Fruit fly (Drosophila melanogaster): ENCODE results near the gene D19A.
A peak's percentile ranks its signal among the peaks of the same experiment; 100 is the strongest.

Gene D19A

DNA sequence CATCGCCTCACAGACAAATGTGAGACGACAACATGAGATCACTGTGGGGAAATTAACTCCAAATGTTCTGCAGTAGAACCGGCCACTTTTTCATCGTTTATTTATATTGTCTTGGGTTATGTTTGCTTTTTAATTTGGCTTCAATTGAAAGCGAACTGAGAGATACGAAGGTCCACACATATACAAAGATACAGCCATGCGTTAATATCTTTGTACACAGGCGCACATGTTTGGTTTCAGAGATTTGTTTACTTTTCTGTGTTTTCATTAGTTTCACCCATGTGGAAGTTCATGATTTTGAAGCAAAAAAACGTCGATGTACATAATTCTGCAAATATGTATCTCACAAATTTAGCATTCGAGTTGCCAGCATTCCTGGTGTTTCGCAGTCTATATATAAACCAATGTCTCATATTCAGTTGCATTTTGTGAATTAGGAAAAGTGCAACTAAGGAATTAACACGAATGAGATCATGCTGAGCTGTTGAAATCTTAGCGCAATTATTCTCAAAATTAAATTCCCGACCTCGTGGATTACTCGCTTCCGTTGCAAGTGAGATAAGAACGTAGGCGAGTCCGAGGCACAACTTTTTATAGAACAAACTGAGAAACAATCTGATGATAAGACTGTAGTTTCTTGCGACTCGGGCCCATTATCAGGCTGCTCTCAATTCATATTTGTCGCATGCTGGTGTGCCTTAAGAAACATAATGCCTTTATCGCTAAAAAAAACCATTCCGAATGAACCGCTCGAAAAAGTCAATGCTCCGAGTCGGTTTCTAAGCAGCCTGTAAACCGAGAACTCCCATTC lies 27.3 kb upstream of the D19A start (continued):
- no peak for TF ChIP-seq CG4282 (GFP tag; optimal IDR thresholded peaks at IDR 0.05)
- no peak for TF ChIP-seq CG10147 (GFP tag; optimal IDR thresholded peaks at IDR 0.05)
- TF ChIP-seq BtbVII (GFP tag; optimal IDR thresholded peaks at IDR 0.05), result peak; percentile 76
- TF ChIP-seq CG14050 (GFP tag; IDR thresholded peaks at IDR 0.05), result no peak
- TF ChIP-seq PHDP (tag; optimal IDR thresholded peaks at IDR 0.05), result no peak
- TF ChIP-seq MTF-1 (GFP tag; optimal IDR thresholded peaks at IDR 0.05; ENCODE audit: borderline replicate concordance), result peak; percentile 70
- TF ChIP-seq CrebB (tag; optimal IDR thresholded peaks at IDR 0.05), result peak; percentile 67
- no peak for TF ChIP-seq Gug (GFP tag; IDR thresholded peaks at IDR 0.05)
- TF ChIP-seq Fer1 (GFP tag; optimal IDR thresholded peaks at IDR 0.05), result no peak
- no peak for TF ChIP-seq Spps (tag; optimal IDR thresholded peaks at IDR 0.05)
- no peak for TF ChIP-seq CG4424 (GFP tag; optimal IDR thresholded peaks at IDR 0.05)
- peak; percentile 49; the same call in 1 of the 3 replicates for TF ChIP-seq CG34422 (GFP tag; IDR thresholded peaks at IDR 0.05)
- no peak for TF ChIP-seq ems (GFP tag; optimal IDR thresholded peaks at IDR 0.05)
- TF ChIP-seq eve (GFP tag; optimal IDR thresholded peaks at IDR 0.05), result no peak
- TF ChIP-seq tna (GFP tag; IDR thresholded peaks at IDR 0.05; ENCODE audit: partially characterized antibody), result no peak
- no peak for TF ChIP-seq Bdp1 (GFP tag; optimal IDR thresholded peaks at IDR 0.05)
- TF ChIP-seq NfI (GFP tag; optimal IDR thresholded peaks at IDR 0.05), result no peak
- no peak for TF ChIP-seq Doc2 (GFP tag; IDR thresholded peaks at IDR 0.05)
- no peak for TF ChIP-seq Hsf (GFP tag; optimal IDR thresholded peaks at IDR 0.05)
- no peak for TF ChIP-seq bowl (GFP tag; IDR thresholded peaks at IDR 0.05)
- TF ChIP-seq CG32767 (GFP tag; IDR thresholded peaks at IDR 0.05), result no peak
- no peak for TF ChIP-seq cas (GFP tag; IDR thresholded peaks at IDR 0.05)
- peak; percentile 16 for TF ChIP-seq TFAM (GFP tag; optimal IDR thresholded peaks at IDR 0.05)
- TF ChIP-seq phol (tag; optimal IDR thresholded peaks at IDR 0.05), result no peak
- no peak for TF ChIP-seq B-H1 (GFP tag; IDR thresholded peaks at IDR 0.05)
- TF ChIP-seq sc (optimal IDR thresholded peaks at IDR 0.05), result no peak
- TF ChIP-seq sc (GFP tag; optimal IDR thresholded peaks at IDR 0.05), result no peak
- no peak for TF ChIP-seq tll (GFP tag; optimal IDR thresholded peaks at IDR 0.05)
- no peak for TF ChIP-seq pnt (GFP tag; optimal IDR thresholded peaks at IDR 0.05)
- TF ChIP-seq toy (GFP tag; IDR thresholded peaks at IDR 0.05), result no peak
- no peak for TF ChIP-seq CG7928 (GFP tag; optimal IDR thresholded peaks at IDR 0.05)
- TF ChIP-seq GATAe (GFP tag; conservative IDR thresholded peaks at IDR 0.05), result no peak
- TF ChIP-seq jing (GFP tag; optimal IDR thresholded peaks at IDR 0.05), result no peak
- no peak for TF ChIP-seq CG17385 (GFP tag; optimal IDR thresholded peaks at IDR 0.05)
- TF ChIP-seq CG11085 (GFP tag; IDR thresholded peaks at IDR 0.05), result no peak
- TF ChIP-seq zfh2 (GFP tag; optimal IDR thresholded peaks at IDR 0.05), result no peak
- TF ChIP-seq abd-A (tag; optimal IDR thresholded peaks at IDR 0.05), result no peak
- no peak for TF ChIP-seq Hmr (GFP tag; optimal IDR thresholded peaks at IDR 0.05)
- peak; percentile 27 for TF ChIP-seq CG10979 (tag; optimal IDR thresholded peaks at IDR 0.05)
- no peak for TF ChIP-seq CG2889 (GFP tag; IDR thresholded peaks at IDR 0.05)
- TF ChIP-seq amos (GFP tag; IDR thresholded peaks at IDR 0.05; ENCODE audit: partially characterized antibody), result no peak
- no peak for TF ChIP-seq az2 (GFP tag; optimal IDR thresholded peaks at IDR 0.05)
- TF ChIP-seq CG7839 (tag; optimal IDR thresholded peaks at IDR 0.05), result no peak
- TF ChIP-seq lab (GFP tag; optimal IDR thresholded peaks at IDR 0.05), result no peak
- no peak for TF ChIP-seq Dref (GFP tag; IDR thresholded peaks at IDR 0.05)
- TF ChIP-seq ham (GFP tag; IDR thresholded peaks at IDR 0.05), result no peak
- no peak for TF ChIP-seq zen2 (GFP tag; IDR thresholded peaks at IDR 0.05; ENCODE audit: partially characterized antibody)
- no peak for TF ChIP-seq CG9609 (GFP tag; optimal IDR thresholded peaks at IDR 0.05)
- no peak for TF ChIP-seq Lhr (GFP tag; optimal IDR thresholded peaks at IDR 0.05)
- TF ChIP-seq CG4617 (GFP tag; optimal IDR thresholded peaks at IDR 0.05; ENCODE audit: borderline replicate concordance), result no peak
